Fruit fly (Drosophila melanogaster): ENCODE measurements around the gene CG17202.

DNA sequence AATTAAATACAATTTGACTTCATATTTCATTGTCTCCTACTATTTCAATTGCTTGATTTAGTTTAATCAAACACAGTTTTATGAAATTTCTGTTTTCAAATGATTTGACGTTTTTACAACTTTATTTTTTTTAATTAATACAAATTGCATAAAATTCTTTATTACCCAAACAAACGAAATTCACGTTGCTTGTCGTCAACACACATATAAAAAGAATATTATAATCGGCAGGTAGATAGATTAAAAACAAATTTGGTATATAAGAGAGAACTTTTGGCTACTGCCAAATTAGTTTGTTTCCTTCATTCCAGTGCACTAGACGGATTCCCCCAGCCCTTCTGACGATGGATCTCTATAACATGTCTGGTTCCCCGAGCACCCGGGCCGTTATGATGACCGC is 45.7 kb upstream of the CG17202 start, which contains the start of gene GstD6:
- TF ChIP-seq Hr39 (GFP tag; optimal IDR thresholded peaks at IDR 0.05) (no peak), CG4318 (GFP tag; optimal IDR thresholded peaks at IDR 0.05) (no peak), CG11762 (GFP tag; optimal IDR thresholded peaks at IDR 0.05; ENCODE audit: insufficient read depth) (no peak), CG31627 (GFP tag; optimal IDR thresholded peaks at IDR 0.05) (no peak), eg (GFP tag; IDR thresholded peaks at IDR 0.05) (no peak), spab (GFP tag; optimal IDR thresholded peaks at IDR 0.05) (no peak), pdm3 (GFP tag; optimal IDR thresholded peaks at IDR 0.05) (no peak), CG34406 (GFP tag; optimal IDR thresholded peaks at IDR 0.05) (no peak), CG8632 (GFP tag; optimal IDR thresholded peaks at IDR 0.05) (no peak), CG10631 (GFP tag; optimal IDR thresholded peaks at IDR 0.05) (no peak)

All from whole organism, prepupa.